Fruit fly (Drosophila melanogaster): ENCODE data around the gene CG32650.

DNA sequence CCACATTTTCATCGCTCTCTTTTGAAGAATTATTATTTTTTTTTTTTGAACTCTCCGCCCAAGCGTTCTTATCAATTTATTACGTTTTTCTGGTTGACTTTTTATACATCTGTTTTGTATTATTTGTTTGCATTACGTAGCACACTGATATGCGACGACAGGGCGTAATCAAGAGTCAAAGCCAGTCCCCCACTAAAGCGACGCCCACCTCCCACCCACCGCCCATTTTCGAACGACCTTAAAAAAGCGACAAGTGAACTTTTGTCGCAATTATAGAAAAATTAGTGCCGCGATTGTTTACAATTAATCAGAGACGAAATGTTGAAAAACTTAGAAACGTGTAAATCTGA lies 7.7 kb downstream of the CG32650 start:
- TF ChIP-seq CG8478 (optimal IDR thresholded peaks at IDR 0.05), result no peak
- no peak for TF ChIP-seq CTCF (optimal IDR thresholded peaks at IDR 0.05)
